Worm (Caenorhabditis elegans) whole organism, midembryonic: Measurements from ENCODE around the gene nspa-2.

ENCODE experiments used
- klf-2 ChIP-seq: fragments of 200-800 bp; sonication (Bioruptor generic); conservative IDR thresholded peaks from 2 replicates; pipeline ENCODE4 v1.3.6; 2022; ENCODE audit warnings: missing genetic modification reagents, missing genetic modification characterization, missing compliant biosample characterization
- ztf-29 ChIP-seq: fragments of 200-800 bp; sonication (Bioruptor generic); IDR thresholded peaks from 2 replicates; pipeline ENCODE4 v1.3.6; 2022; ENCODE audit warnings: missing genetic modification reagents, missing genetic modification characterization, missing compliant biosample characterization

DNA sequence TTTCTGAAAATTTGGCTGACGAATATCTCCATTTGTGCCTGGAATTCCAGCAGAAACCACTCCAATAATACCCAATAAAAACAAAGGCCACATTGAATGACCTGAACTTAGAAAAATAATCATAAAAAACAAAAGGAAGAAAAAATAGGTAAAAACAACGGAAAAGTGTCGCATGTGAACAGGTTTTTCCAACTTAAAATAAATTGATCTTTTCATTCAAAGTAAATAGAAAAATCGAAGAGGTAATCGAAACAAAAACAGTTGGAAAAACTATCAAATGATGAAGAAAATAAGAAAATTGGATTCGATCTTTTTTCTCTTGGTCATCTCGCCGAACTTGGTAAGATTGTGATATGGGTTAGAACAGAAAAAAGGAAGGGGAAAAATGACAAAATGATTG lies 30.6 kb downstream of the nspa-2 start, which contains the start of gene zmp-4:
- TF ChIP-seq ztf-29 (GFP tag; lab: Robert Waterston, UW), result no peak
- no peak for TF ChIP-seq klf-2 (GFP tag; lab: Robert Waterston, UW)
